Fruit fly (Drosophila melanogaster) whole organism, embryonic: ENCODE measurements around the gene CG13667.
A peak's percentile ranks its signal among the peaks of the same experiment; 100 is the strongest.

Experiments
- Bdp1 ChIP-seq: fragments of 200-800 bp; sonication (Bioruptor generic); optimal IDR thresholded peaks from 3 replicates; lab custom pipeline; 2016; ENCODE audit warnings: missing biosample characterization, missing genetic modification characterization
- Bteb2 ChIP-seq: fragments of 200-800 bp; sonication (Bioruptor generic); optimal IDR thresholded peaks from 2 replicates; lab custom pipeline; 2016; ENCODE audit warnings: missing biosample characterization, missing genetic modification characterization
- C15 ChIP-seq: fragments of 200-800 bp; sonication (Bioruptor generic); IDR thresholded peaks from 3 replicates; pipeline ENCODE4 v1.3.6; 2022; ENCODE audit warnings: missing biosample characterization, missing genetic modification characterization
- CG10147 ChIP-seq: fragments of 200-800 bp; sonication (Bioruptor generic); optimal IDR thresholded peaks from 2 replicates; lab custom pipeline; 2019; ENCODE audit warnings: missing biosample characterization, mild to moderate bottlenecking, missing genetic modification characterization, moderate library complexity
- CG10543 ChIP-seq: fragments of 200-800 bp; sonication (Bioruptor generic); optimal IDR thresholded peaks from 3 replicates; lab custom pipeline; 2017; ENCODE audit warnings: missing biosample characterization, mild to moderate bottlenecking, missing genetic modification characterization, moderate library complexity
- CG12299 ChIP-seq: fragments of 200-800 bp; sonication (Bioruptor generic); optimal IDR thresholded peaks from 2 replicates; lab custom pipeline; 2018; ENCODE audit warnings: missing biosample characterization, mild to moderate bottlenecking, missing genetic modification characterization
- CG13287 ChIP-seq: fragments of 200-800 bp; sonication (Bioruptor generic); IDR thresholded peaks from 2 replicates; pipeline ENCODE4 v1.3.6; 2022; ENCODE audit warnings: missing biosample characterization, missing genetic modification characterization; ENCODE audit not compliant: partially characterized antibody
- CG15073 ChIP-seq: fragments of 200-800 bp; sonication (Bioruptor generic); optimal IDR thresholded peaks from 2 replicates; lab custom pipeline; 2016; ENCODE audit warnings: missing biosample characterization, missing genetic modification characterization
- CG15269 ChIP-seq: fragments of 200-800 bp; sonication (Bioruptor generic); optimal IDR thresholded peaks from 2 replicates; lab custom pipeline; 2018; ENCODE audit warnings: missing biosample characterization, mild to moderate bottlenecking, missing genetic modification characterization, moderate library complexity
- CG15514 ChIP-seq: fragments of 200-800 bp; sonication (Bioruptor generic); optimal IDR thresholded peaks from 3 replicates; lab custom pipeline; 2017; ENCODE audit warnings: missing biosample characterization, missing genetic modification characterization, mild to moderate bottlenecking, moderate library complexity, missing genetic modification reagents
- CG2678 ChIP-seq: fragments of 200-800 bp; sonication (Bioruptor generic); optimal IDR thresholded peaks from 3 replicates; lab custom pipeline; 2019; ENCODE audit warnings: missing biosample characterization, mild to moderate bottlenecking, missing genetic modification characterization, moderate library complexity
- CG30020 ChIP-seq: fragments of 200-800 bp; optimal IDR thresholded peaks from 2 replicates; lab custom pipeline; 2019; ENCODE audit warnings: missing biosample characterization, mild to moderate bottlenecking, missing genetic modification characterization, moderate library complexity
- CG32532 ChIP-seq: fragments of 200-800 bp; sonication (Bioruptor generic); IDR thresholded peaks from 2 replicates; pipeline ENCODE4 v1.3.6; 2022; ENCODE audit warnings: missing biosample characterization, missing genetic modification characterization
- CG32772 ChIP-seq: fragments of 200-800 bp; sonication (Bioruptor generic); IDR thresholded peaks from 2 replicates; pipeline ENCODE4 v1.3.6; 2022; ENCODE audit warnings: missing biosample characterization, missing genetic modification characterization
- CG3995 ChIP-seq: fragments of 200-800 bp; sonication (Bioruptor generic); optimal IDR thresholded peaks from 3 replicates; lab custom pipeline; 2016; ENCODE audit warnings: missing biosample characterization, missing genetic modification characterization
- CG4282 ChIP-seq: fragments of 200-800 bp; sonication (Bioruptor generic); optimal IDR thresholded peaks from 2 replicates; lab custom pipeline; 2016; ENCODE audit warnings: missing biosample characterization, missing genetic modification characterization
- CG6813 ChIP-seq: fragments of 200-800 bp; sonication (Bioruptor generic); optimal IDR thresholded peaks from 2 replicates; lab custom pipeline; 2017; ENCODE audit warnings: missing biosample characterization, missing genetic modification characterization, mild to moderate bottlenecking, moderate library complexity, missing genetic modification reagents
- CG7928 ChIP-seq: fragments of 200-800 bp; sonication (Bioruptor generic); optimal IDR thresholded peaks from 2 replicates; lab custom pipeline; 2017; ENCODE audit warnings: missing biosample characterization, mild to moderate bottlenecking, missing genetic modification characterization
- CG8388 ChIP-seq: fragments of 200-800 bp; sonication (Bioruptor generic); optimal IDR thresholded peaks from 2 replicates; lab custom pipeline; 2019; ENCODE audit warnings: missing biosample characterization, mild to moderate bottlenecking, missing genetic modification characterization, moderate library complexity
- CG8765 ChIP-seq: fragments of 200-800 bp; sonication (Bioruptor generic); IDR thresholded peaks from 2 replicates; pipeline ENCODE4 v1.3.6; 2022; ENCODE audit warnings: missing biosample characterization, missing genetic modification characterization
- Fer2 ChIP-seq: fragments of 200-800 bp; sonication (Bioruptor generic); optimal IDR thresholded peaks from 2 replicates; lab custom pipeline; 2018; ENCODE audit warnings: missing biosample characterization, mild to moderate bottlenecking, missing genetic modification characterization, moderate library complexity
- HLH3B ChIP-seq: fragments of 200-800 bp; sonication (Bioruptor generic); IDR thresholded peaks from 2 replicates; pipeline ENCODE4 v1.3.6; 2022; ENCODE audit warnings: missing biosample characterization, missing genetic modification characterization
- HmgD ChIP-seq: fragments of 200-800 bp; sonication (Bioruptor generic); optimal IDR thresholded peaks from 3 replicates; lab custom pipeline; 2016; ENCODE audit warnings: missing biosample characterization, missing genetic modification characterization
- Hr3 ChIP-seq: fragments of 200-800 bp; sonication (Bioruptor generic); optimal IDR thresholded peaks from 3 replicates; lab custom pipeline; 2016; ENCODE audit warnings: missing biosample characterization, missing genetic modification characterization
- Kr ChIP-seq: fragments of 200-800 bp; sonication (Bioruptor generic); optimal IDR thresholded peaks from 2 replicates; lab custom pipeline; 2017; ENCODE audit warnings: missing biosample characterization, mild to moderate bottlenecking, missing genetic modification characterization
- Mes4 ChIP-seq: fragments of 200-800 bp; sonication (Bioruptor generic); optimal IDR thresholded peaks from 2 replicates; lab custom pipeline; 2016; ENCODE audit warnings: missing biosample characterization, missing genetic modification characterization
- PHDP ChIP-seq: fragments of 200-800 bp; sonication (Bioruptor generic); optimal IDR thresholded peaks from 3 replicates; lab custom pipeline; 2018; ENCODE audit warnings: missing biosample characterization, mild to moderate bottlenecking, missing genetic modification characterization, moderate library complexity
- crc ChIP-seq: fragments of 200-800 bp; sonication (Bioruptor generic); optimal IDR thresholded peaks from 2 replicates; lab custom pipeline; 2016; ENCODE audit warnings: missing biosample characterization, missing genetic modification characterization
- crp ChIP-seq, 2 experiments: fragments of 200-800 bp; sonication (Bioruptor generic); optimal IDR thresholded peaks; 2 replicates in 1 of 2; 3 replicates in 1 of 2; lab custom pipeline; 2017; ENCODE audit warnings: missing biosample characterization in 2 of 2, missing genetic modification characterization in 2 of 2, mild to moderate bottlenecking in 1 of 2, moderate library complexity in 1 of 2
- en ChIP-seq: fragments of 200-800 bp; sonication (Bioruptor generic); optimal IDR thresholded peaks from 2 replicates; lab custom pipeline; 2016; ENCODE audit warnings: missing biosample characterization, missing genetic modification characterization
- fd96Cb ChIP-seq: fragments of 200-800 bp; sonication (Bioruptor generic); optimal IDR thresholded peaks from 2 replicates; lab custom pipeline; 2018; ENCODE audit warnings: missing biosample characterization, mild to moderate bottlenecking, missing genetic modification characterization, moderate library complexity
- fu2 ChIP-seq: fragments of 200-800 bp; sonication (Bioruptor generic); optimal IDR thresholded peaks from 2 replicates; lab custom pipeline; 2016; ENCODE audit warnings: missing biosample characterization, missing genetic modification characterization
- gem ChIP-seq: fragments of 200-800 bp; sonication (Bioruptor generic); optimal IDR thresholded peaks from 2 replicates; lab custom pipeline; 2019; ENCODE audit warnings: missing biosample characterization, mild to moderate bottlenecking, missing genetic modification characterization, moderate library complexity
- gt ChIP-seq: fragments of 200-800 bp; sonication (Bioruptor generic); IDR thresholded peaks from 2 replicates; pipeline ENCODE4 v1.3.6; 2022; ENCODE audit warnings: missing biosample characterization, missing genetic modification characterization
- kah ChIP-seq: fragments of 200-800 bp; sonication (Bioruptor generic); optimal IDR thresholded peaks from 2 replicates; lab custom pipeline; 2018; ENCODE audit warnings: missing biosample characterization, mild to moderate bottlenecking, missing genetic modification characterization
- lab ChIP-seq: fragments of 200-800 bp; sonication (Bioruptor generic); optimal IDR thresholded peaks from 3 replicates; lab custom pipeline; 2017; ENCODE audit warnings: missing biosample characterization, missing genetic modification characterization, mild to moderate bottlenecking, moderate library complexity, missing genetic modification reagents
- lola ChIP-seq, 3 experiments: fragments of >200 bp in 2 of 3; fragments of 200-800 bp in 1 of 3; sonication (Bioruptor generic) in 1 of 3; optimal IDR thresholded peaks; 2 replicates each; lab custom pipeline; 2017 to 2019; ENCODE audit warnings: missing biosample characterization in 3 of 3, missing genetic modification characterization in 3 of 3, mild to moderate bottlenecking in 1 of 3, moderate library complexity in 1 of 3
- onecut ChIP-seq: fragments of 200-800 bp; sonication (Bioruptor generic); IDR thresholded peaks from 2 replicates; pipeline ENCODE4 v1.3.6; 2022; ENCODE audit warnings: missing biosample characterization, missing genetic modification characterization
- pho ChIP-seq: fragments of 200-800 bp; sonication (Bioruptor generic); optimal IDR thresholded peaks from 2 replicates; lab custom pipeline; 2016; ENCODE audit warnings: missing biosample characterization, missing genetic modification characterization
- prd ChIP-seq, 3 experiments: fragments of >200 bp in 2 of 3; fragments of 200-800 bp in 1 of 3; sonication (Bioruptor generic) in 1 of 3; optimal IDR thresholded peaks in 2 of 3; IDR thresholded peaks in 1 of 3; 2 replicates in 2 of 3; 3 replicates in 1 of 3; pipeline versions ENCODE4 v1.3.6 to Lab custom; 2017 to 2022; ENCODE audit warnings: missing biosample characterization in 1 of 3, missing genetic modification characterization in 1 of 3
- sc ChIP-seq, 3 experiments: fragments of >200 bp in 2 of 3; fragments of 200-800 bp in 1 of 3; sonication (Bioruptor generic) in 1 of 3; optimal IDR thresholded peaks; 2 replicates in 2 of 3; 3 replicates in 1 of 3; lab custom pipeline; 2017; ENCODE audit warnings: mild to moderate bottlenecking in 1 of 3, missing biosample characterization in 1 of 3, missing genetic modification characterization in 1 of 3, missing genetic modification reagents in 1 of 3
- sens ChIP-seq: fragments of 200-800 bp; sonication (Bioruptor generic); peaks from one replicate; lab custom pipeline; 2016; ENCODE audit warnings: missing biosample characterization, missing genetic modification characterization
- shn ChIP-seq: fragments of 200-800 bp; sonication (Bioruptor generic); optimal IDR thresholded peaks from 3 replicates; lab custom pipeline; 2016; ENCODE audit warnings: missing biosample characterization, missing genetic modification characterization
- trem ChIP-seq: fragments of 200-800 bp; optimal IDR thresholded peaks from 3 replicates; lab custom pipeline; 2019; ENCODE audit warnings: missing biosample characterization, mild to moderate bottlenecking, missing genetic modification characterization, moderate library complexity
- tup ChIP-seq: fragments of 200-800 bp; sonication (Bioruptor generic); optimal IDR thresholded peaks from 2 replicates; lab custom pipeline; 2016; ENCODE audit warnings: missing biosample characterization, mild to moderate bottlenecking, missing genetic modification characterization, moderate library complexity
- twi ChIP-seq: fragments of 200-800 bp; optimal IDR thresholded peaks from 2 replicates; lab custom pipeline; 2019; ENCODE audit warnings: missing biosample characterization, mild to moderate bottlenecking, missing genetic modification characterization, moderate library complexity
- zfh2 ChIP-seq: fragments of 200-800 bp; sonication (Bioruptor generic); optimal IDR thresholded peaks from 2 replicates; lab custom pipeline; 2016; ENCODE audit warnings: missing biosample characterization, missing genetic modification characterization

The CG13667 gene

DNA sequence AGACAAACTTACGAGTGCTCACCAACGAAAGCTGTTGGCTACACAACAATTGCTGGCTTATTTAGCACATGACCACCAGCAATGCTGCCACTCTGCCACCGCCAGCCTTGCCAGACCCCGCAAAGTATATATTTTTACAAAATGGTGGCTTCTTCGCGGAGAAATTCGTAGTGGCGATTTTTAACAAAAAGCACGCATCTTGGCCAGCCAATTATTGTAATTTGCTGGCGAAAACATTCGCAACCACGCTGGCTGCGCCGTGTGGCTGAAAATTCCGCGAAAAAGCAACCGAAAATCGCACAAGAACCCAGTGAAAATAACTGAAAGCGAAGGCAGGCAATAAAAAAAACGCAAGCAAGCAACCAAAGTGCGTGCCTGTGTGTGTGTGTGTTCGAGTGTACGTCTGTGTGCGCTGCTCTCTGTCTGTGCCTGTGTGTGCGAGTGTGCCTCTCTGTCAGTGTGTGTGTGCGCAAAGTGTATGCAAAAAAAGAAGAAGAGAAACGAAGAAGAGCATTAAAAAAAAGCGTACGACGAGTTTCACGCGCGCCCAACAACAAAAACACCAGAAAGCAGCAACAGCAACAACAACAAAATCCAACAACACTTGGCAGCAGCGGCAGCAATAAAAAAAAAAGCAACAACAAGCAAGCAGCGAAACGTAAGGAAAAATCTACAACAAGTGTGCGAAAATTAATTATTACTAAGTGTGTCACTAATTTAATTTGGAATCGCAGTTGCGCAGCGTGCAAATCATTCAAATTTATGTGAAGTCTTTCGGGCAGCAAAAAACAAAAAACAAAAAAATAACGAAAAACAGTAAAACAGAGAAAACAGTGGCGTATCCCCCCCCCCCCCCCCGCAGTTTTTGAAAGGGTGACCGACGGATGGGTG is 44.8 kb downstream of the CG13667 start, which contains the start of gene Gug (continued):
- no peak for TF ChIP-seq CG2678 (tag; lab: Kevin White, UChicago)
- TF ChIP-seq CG3995 (GFP tag; lab: Kevin White, UChicago): no peak
- peak; percentile 64 for TF ChIP-seq sens (GFP tag; lab: Kevin White, UChicago)
- no peak for TF ChIP-seq CG7928 (GFP tag; lab: Kevin White, UChicago)
- TF ChIP-seq CG32532 (GFP tag; lab: Robert Waterston, UW): no peak; the same call in 1 of the 2 replicates
- peak; percentile 0 for TF ChIP-seq trem
- no peak for TF ChIP-seq lab (GFP tag; lab: Kevin White, UChicago)
- no peak for TF ChIP-seq CG15073
- TF ChIP-seq fu2 (GFP tag; lab: Kevin White, UChicago): no peak
- TF ChIP-seq Bdp1 (GFP tag; lab: Kevin White, UChicago): no peak
- no peak; the same call in 1 of the 2 replicates for TF ChIP-seq CG13287 (GFP tag; lab: Robert Waterston, UW)
- 0 out of 2 replicates have a peak, but pooled peaks have one; percentile 4 for TF ChIP-seq HLH3B
- no peak for TF ChIP-seq C15 (GFP tag; lab: Robert Waterston, UW)
- TF ChIP-seq Fer2 (tag; lab: Kevin White, UChicago): no peak
- no peak for TF ChIP-seq twi (tag; lab: Kevin White, UChicago)
- TF ChIP-seq gem (tag; lab: Kevin White, UChicago): no peak
- no peak for TF ChIP-seq PHDP
- no peak for TF ChIP-seq CG10147
- no peak for TF ChIP-seq Hr3 (GFP tag; lab: Kevin White, UChicago)
- TF ChIP-seq shn (GFP tag; lab: Kevin White, UChicago): no peak
- no peak for TF ChIP-seq prd (optimal IDR thresholded peaks at IDR 0.05; lab: Kevin White, UChicago)
- TF ChIP-seq prd (GFP tag; IDR thresholded peaks at IDR 0.05; lab: Robert Waterston, UW): 0 out of 3 replicates have a peak, but pooled peaks have one; percentile 9
- TF ChIP-seq fd96Cb (tag; lab: Kevin White, UChicago): no peak
- no peak for TF ChIP-seq en
- TF ChIP-seq crc: no peak
- no peak for TF ChIP-seq lola (GFP tag; optimal IDR thresholded peaks at IDR 0.05; lab: Kevin White, UChicago)
- TF ChIP-seq CG10543 (GFP tag; lab: Kevin White, UChicago): no peak
- peak in 1 of 2 experiments; percentile 6 for TF ChIP-seq crp (GFP tag; optimal IDR thresholded peaks at IDR 0.05; lab: Kevin White, UChicago)
- no peak for TF ChIP-seq sc (optimal IDR thresholded peaks at IDR 0.05; lab: Kevin White, UChicago)
- no peak for TF ChIP-seq sc (GFP tag; optimal IDR thresholded peaks at IDR 0.05; lab: Kevin White, UChicago)
- TF ChIP-seq HmgD (GFP tag; lab: Kevin White, UChicago): no peak
- no peak for TF ChIP-seq zfh2 (GFP tag; lab: Kevin White, UChicago)
- no peak for TF ChIP-seq kah
- no peak for TF ChIP-seq CG8765
- TF ChIP-seq gt (GFP tag; lab: Robert Waterston, UW): no peak
- no peak for TF ChIP-seq Kr (GFP tag; lab: Kevin White, UChicago)
- peak; percentile 51 for TF ChIP-seq CG12299 (tag; lab: Kevin White, UChicago)
- TF ChIP-seq tup: no peak
- TF ChIP-seq CG30020: no peak
- TF ChIP-seq CG15269 (tag; lab: Kevin White, UChicago): no peak
- no peak for TF ChIP-seq CG6813 (GFP tag; lab: Kevin White, UChicago)
- TF ChIP-seq Mes4 (GFP tag; lab: Kevin White, UChicago): no peak
- TF ChIP-seq onecut (GFP tag; lab: Robert Waterston, UW): no peak
- peak; percentile 38 for TF ChIP-seq CG15514 (GFP tag; lab: Kevin White, UChicago)
- no peak for TF ChIP-seq CG8388
- no peak for TF ChIP-seq CG4282 (GFP tag; lab: Kevin White, UChicago)
- TF ChIP-seq pho (GFP tag; lab: Kevin White, UChicago): no peak
- no peak for TF ChIP-seq Bteb2
- 0 out of 2 replicates have a peak, but pooled peaks have one; percentile 37 for TF ChIP-seq CG32772 (GFP tag; lab: Robert Waterston, UW)
